Worm (Caenorhabditis elegans): ENCODE results near the gene K09F6.10.
"Not testable (repeated sequence)": the region's sequence is repeated elsewhere in the genome, so short reads cannot be mapped to it uniquely, and the experiment has no call there.

K09F6.10 gene

DNA sequence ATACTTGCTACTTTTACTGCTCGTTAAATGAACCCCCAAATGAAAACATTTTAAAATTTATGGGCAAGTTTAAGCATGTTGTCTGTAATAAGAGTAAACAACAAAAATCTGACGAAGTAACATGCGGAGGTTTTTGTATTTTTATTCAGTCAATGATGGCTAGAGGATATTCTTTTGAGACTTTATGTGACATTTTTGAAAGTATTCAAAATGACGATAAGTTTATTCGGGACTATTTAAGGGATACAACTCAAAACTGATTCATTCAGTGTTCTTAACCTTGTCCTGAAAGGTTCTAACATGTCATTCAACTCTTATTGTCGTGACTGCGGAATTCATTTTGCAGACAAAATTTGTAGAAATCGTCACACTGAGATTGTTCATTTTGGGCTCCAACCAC is 8.8 kb downstream of the K09F6.10 start, which contains the start of gene K09F6.11:
Gene K09F6.11 (plus strand): TSS at position 301 of the 400 bp plus-strand sequence.
- no peak for TF ChIP-seq pat-9 (tag; optimal IDR thresholded peaks at IDR 0.05)

DNA sequence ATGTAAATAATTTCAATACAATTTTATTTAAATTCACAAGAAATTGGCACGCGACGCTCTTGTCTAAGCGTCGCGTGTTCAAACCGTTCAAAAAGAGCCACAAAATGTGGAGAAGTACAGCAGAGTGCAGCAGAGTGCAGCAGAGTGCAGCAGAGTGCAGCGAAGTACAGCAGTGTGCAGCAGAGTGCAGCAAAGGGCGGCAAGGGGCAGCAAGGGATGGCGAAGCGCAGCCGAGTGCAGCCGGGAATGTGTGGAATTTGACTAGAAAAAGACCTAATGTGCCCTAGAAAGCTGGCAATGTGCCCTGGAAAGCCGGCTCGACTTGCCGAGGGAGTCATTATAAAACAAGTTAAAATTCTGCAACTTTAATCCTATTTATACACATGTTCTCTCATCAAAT is 9.4 kb downstream of the K09F6.10 start, which contains the start of gene K09F6.6:
Gene K09F6.6 (minus strand): TSS at position 43 of the 400 bp plus-strand sequence.
- no peak for TF ChIP-seq eyg-1 (tag; optimal IDR thresholded peaks at IDR 0.05)
- no peak for TF ChIP-seq hlh-6 (tag; optimal IDR thresholded peaks at IDR 0.05)
- TF ChIP-seq lin-11 (tag; optimal IDR thresholded peaks at IDR 0.05) = no peak
- TF ChIP-seq sox-4 (tag; optimal IDR thresholded peaks at IDR 0.05) = no peak
- TF ChIP-seq nhr-232 (tag; optimal IDR thresholded peaks at IDR 0.05) = no peak
- TF ChIP-seq ceh-18 (tag; optimal IDR thresholded peaks at IDR 0.05) = no peak

DNA sequence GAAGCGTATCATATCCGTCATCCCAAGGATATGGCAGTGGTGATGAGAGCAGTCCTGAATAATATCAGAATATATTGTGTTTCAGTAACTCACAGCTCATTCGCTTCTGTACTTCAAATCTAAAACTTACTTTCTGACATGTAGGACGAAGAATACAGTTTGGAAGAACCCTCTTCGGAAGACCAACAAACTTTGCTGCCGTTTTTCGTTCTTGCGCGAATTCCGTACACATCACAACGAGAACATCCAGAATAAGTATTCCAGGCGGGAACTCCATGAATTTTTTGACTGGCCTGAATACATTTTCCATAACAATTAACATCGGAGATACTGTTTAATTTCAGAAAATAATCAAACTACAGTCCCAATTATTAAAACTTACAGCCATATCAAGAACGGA is 11.3 kb downstream of the K09F6.10 start, which contains the start of gene K09F6.15:
Gene K09F6.15 (minus strand): TSS at position 101 of the 400 bp plus-strand sequence.
- TF ChIP-seq unc-3 (GFP tag; conservative IDR thresholded peaks at IDR 0.05) (no peak), unc-3 (tag; optimal IDR thresholded peaks at IDR 0.05) (no peak), K09A11.1 (tag; optimal IDR thresholded peaks at IDR 0.05; ENCODE audit: insufficient read depth) (no peak), fkh-10 (GFP tag; optimal IDR thresholded peaks at IDR 0.05) (no peak), F13H6.1 (tag; optimal IDR thresholded peaks at IDR 0.05) (no peak), sox-4 (tag; optimal IDR thresholded peaks at IDR 0.05) (no peak), ref-2 (tag; optimal IDR thresholded peaks at IDR 0.05) (no peak), C08G9.2 (tag; optimal IDR thresholded peaks at IDR 0.05) (no peak)

DNA sequence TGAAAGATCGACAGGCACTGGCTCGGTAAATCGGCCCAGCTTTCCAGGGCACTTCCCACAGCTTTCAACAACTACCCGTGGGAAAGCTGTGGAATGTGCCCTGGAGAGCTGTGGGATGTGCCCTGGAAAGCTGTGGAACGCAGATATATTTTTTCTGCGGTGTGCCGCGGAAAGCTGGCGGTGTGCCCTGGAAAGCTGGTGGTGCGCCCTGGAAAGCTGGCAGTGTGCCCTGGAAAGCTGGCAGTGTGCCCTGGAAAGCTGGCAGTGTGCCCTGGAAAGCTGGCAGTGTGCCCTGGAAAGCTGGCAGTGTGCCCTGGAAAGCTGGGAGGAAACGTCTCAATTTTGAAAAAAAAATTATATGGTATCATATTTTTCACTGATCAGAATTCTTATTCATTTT is 14.9 kb downstream of the K09F6.10 start:
- TF ChIP-seq ceh-19 (GFP tag; optimal IDR thresholded peaks at IDR 0.05) (no peak), che-1 (tag; optimal IDR thresholded peaks at IDR 0.05) (no peak), npax-4 (tag; optimal IDR thresholded peaks at IDR 0.05) (no peak), hlh-6 (tag; optimal IDR thresholded peaks at IDR 0.05) (peak; percentile 15), lin-11 (tag; optimal IDR thresholded peaks at IDR 0.05) (no peak), ets-4 (tag; optimal IDR thresholded peaks at IDR 0.05) (no peak)

DNA sequence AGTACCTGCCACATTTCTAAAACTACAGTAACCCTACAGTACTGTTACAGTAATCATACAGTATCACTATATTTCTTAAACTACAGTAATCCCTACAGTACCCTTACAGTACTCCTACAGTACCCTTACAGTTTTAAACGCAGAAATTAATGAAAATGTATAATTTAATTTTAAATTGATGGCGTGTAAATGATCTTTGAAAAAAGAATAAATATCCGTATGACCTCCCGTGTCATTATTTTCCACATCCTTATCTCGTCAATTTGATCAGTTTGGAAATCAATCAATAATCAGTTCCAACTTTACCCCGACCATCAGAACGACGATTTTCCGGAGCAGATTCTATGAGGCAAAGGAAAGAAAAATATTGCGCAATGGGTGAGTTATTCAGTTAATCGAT is 33.8 kb downstream of the K09F6.10 start, which contains the start of gene K09F6.3:
Gene K09F6.3 (plus strand): TSS at position 301 of the 400 bp plus-strand sequence.
- TF ChIP-seq pha-2 (tag; optimal IDR thresholded peaks at IDR 0.05); nhr-11 (tag; optimal IDR thresholded peaks at IDR 0.05); ama-1 (optimal IDR thresholded peaks at IDR 0.05): not testable (repeated sequence)

DNA sequence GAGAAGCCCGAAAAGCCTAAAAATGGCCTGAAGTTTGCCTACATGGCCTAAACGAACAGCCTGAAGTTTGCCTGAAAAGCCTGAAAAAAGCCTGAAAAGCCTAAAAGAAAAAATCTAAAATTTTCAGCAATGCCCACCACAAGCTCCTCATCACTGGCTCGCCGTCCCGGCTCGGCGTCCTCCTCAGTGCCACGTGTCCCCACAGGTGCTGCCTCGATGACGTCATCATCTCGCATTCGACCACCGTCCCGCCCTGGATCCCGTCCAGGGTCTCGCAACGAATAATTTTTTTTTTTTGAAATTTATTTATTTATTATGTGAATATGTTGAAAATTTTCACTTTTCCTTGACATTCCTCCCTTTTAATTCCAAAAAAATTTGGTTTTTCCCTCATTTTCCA is 35.0 kb downstream of the K09F6.10 start:
- TF ChIP-seq ceh-2 (tag; optimal IDR thresholded peaks at IDR 0.05) (no peak), madf-2 (tag; optimal IDR thresholded peaks at IDR 0.05) (no peak), ceh-31 (tag; optimal IDR thresholded peaks at IDR 0.05) (no peak), ama-1 (optimal IDR thresholded peaks at IDR 0.05) (no peak)

DNA sequence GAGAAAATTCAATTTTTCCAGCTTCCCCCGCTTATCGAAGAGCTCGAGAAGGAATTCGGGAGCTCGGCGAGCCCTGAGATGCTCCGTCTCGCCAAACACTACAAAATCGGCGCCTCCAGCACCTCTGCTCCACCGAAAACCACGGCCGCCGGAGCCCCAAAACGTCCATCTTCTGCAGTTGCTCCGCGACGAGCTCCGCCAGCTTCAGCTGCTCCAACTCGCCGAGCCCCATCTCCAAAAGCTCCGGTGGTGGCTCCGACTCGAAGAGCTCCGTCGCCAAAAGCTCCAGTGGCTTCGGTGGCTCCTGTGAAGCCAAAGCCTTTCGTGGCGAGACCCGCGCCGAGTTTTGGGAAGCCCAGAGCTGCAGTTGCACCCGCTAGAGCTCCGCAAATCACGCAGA is 37.1 kb downstream of the K09F6.10 start:
- TF ChIP-seq gmeb-2 (tag; optimal IDR thresholded peaks at IDR 0.05) (no peak), pha-2 (tag; optimal IDR thresholded peaks at IDR 0.05) (no peak), che-1 (tag; optimal IDR thresholded peaks at IDR 0.05) (no peak), ceh-9 (tag; optimal IDR thresholded peaks at IDR 0.05) (no peak), fkh-6 (tag; optimal IDR thresholded peaks at IDR 0.05) (no peak)

DNA sequence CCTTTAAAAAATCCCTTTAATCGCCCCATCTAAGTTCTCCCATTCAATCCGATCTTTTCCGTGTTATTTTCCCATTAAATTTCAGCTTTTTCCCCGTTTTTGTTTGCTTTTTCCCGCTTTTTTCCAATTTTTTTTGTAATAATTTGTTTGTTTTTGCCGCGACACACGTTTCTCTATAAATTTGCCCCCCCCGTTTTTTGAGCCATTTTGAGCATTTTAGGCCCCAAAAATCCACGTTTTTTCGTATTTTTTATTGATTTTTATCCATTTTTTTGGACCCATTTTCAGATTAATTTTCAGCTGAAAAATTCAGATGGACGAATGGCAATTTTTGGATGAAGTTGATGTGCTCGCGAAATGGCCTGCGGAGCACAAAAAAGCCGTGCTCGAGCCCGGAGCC is 45.3 kb downstream of the K09F6.10 start, which contains the start of gene F54A3.2:
Gene F54A3.2 (plus strand): TSS at position 301 of the 400 bp plus-strand sequence.
- TF ChIP-seq F13H6.1 (tag; optimal IDR thresholded peaks at IDR 0.05) (no peak), pha-4 (tag; optimal IDR thresholded peaks at IDR 0.05) (no peak), tbx-7 (tag; optimal IDR thresholded peaks at IDR 0.05) (no peak), C08G9.2 (tag; optimal IDR thresholded peaks at IDR 0.05) (no peak), lin-11 (tag; optimal IDR thresholded peaks at IDR 0.05) (no peak), sox-2 (GFP tag; IDR thresholded peaks at IDR 0.05) (no peak), fkh-6 (tag; optimal IDR thresholded peaks at IDR 0.05) (no peak)

Data from whole organism, late embryonic.